Fruit fly (Drosophila melanogaster): ENCODE measurements around the gene CG17982.

The CG17982 gene

dm6 chrX:8163452-8163851, 19.8 kb upstream of the CG17982 start (continued):
- no peak for TF ChIP-seq fd85E (GFP tag; optimal IDR thresholded peaks at IDR 0.05)
- TF ChIP-seq vri (GFP tag; optimal IDR thresholded peaks at IDR 0.05) = no peak
- no peak for TF ChIP-seq CG8319 (GFP tag; optimal IDR thresholded peaks at IDR 0.05)
- TF ChIP-seq pdm3 (GFP tag; optimal IDR thresholded peaks at IDR 0.05) = peak; percentile 1
- peak; percentile 14 for TF ChIP-seq CG3919 (GFP tag; optimal IDR thresholded peaks at IDR 0.05)
- no peak for TF ChIP-seq Sox14 (GFP tag; optimal IDR thresholded peaks at IDR 0.05)
- TF ChIP-seq CG11294 (GFP tag; IDR thresholded peaks at IDR 0.05) = no peak
- TF ChIP-seq cyc (GFP tag; optimal IDR thresholded peaks at IDR 0.05) = no peak
- TF ChIP-seq Hr38 (GFP tag; optimal IDR thresholded peaks at IDR 0.05) = no peak
- TF ChIP-seq Sox102F (GFP tag; optimal IDR thresholded peaks at IDR 0.05) = no peak
- no peak for TF ChIP-seq topi (GFP tag; optimal IDR thresholded peaks at IDR 0.05)
- TF ChIP-seq Met (GFP tag; optimal IDR thresholded peaks at IDR 0.05) = no peak
- TF ChIP-seq Eip93F (GFP tag; optimal IDR thresholded peaks at IDR 0.05) = no peak
- TF ChIP-seq CG6808 (GFP tag; optimal IDR thresholded peaks at IDR 0.05) = no peak

- no peak for TF ChIP-seq ss (GFP tag; optimal IDR thresholded peaks at IDR 0.05)
- no peak for TF ChIP-seq CG31627 (GFP tag; optimal IDR thresholded peaks at IDR 0.05)
- no peak for TF ChIP-seq topi (GFP tag; optimal IDR thresholded peaks at IDR 0.05)
- TF ChIP-seq Sox102F (GFP tag; optimal IDR thresholded peaks at IDR 0.05) = no peak
- no peak for TF ChIP-seq achi (GFP tag; optimal IDR thresholded peaks at IDR 0.05)
- no peak for TF ChIP-seq fd59A (GFP tag; optimal IDR thresholded peaks at IDR 0.05)
- TF ChIP-seq CG11902 (GFP tag; optimal IDR thresholded peaks at IDR 0.05) = no peak
- TF ChIP-seq Hr4 (GFP tag; optimal IDR thresholded peaks at IDR 0.05) = no peak
- no peak for TF ChIP-seq eg (GFP tag; IDR thresholded peaks at IDR 0.05)
Observed at dm6 chrX:8162692-8163091, 19.1 kb upstream of the CG17982 start, which contains the start of gene CG10761. CG10761 (minus strand) TSS chrX:8162792.

dm6 chrX:8159754-8160153, 16.1 kb upstream of the CG17982 start, which contains the start of gene CG15337:
CG15337 (plus strand) TSS chrX:8160054.
- TF ChIP-seq achi (GFP tag; optimal IDR thresholded peaks at IDR 0.05) (no peak), Eip93F (GFP tag; optimal IDR thresholded peaks at IDR 0.05) (no peak), Sox15 (GFP tag; optimal IDR thresholded peaks at IDR 0.05) (no peak), CG10631 (GFP tag; optimal IDR thresholded peaks at IDR 0.05) (no peak), CG6854 (GFP tag; optimal IDR thresholded peaks at IDR 0.05) (no peak), cyc (GFP tag; optimal IDR thresholded peaks at IDR 0.05) (no peak)

DNA sequence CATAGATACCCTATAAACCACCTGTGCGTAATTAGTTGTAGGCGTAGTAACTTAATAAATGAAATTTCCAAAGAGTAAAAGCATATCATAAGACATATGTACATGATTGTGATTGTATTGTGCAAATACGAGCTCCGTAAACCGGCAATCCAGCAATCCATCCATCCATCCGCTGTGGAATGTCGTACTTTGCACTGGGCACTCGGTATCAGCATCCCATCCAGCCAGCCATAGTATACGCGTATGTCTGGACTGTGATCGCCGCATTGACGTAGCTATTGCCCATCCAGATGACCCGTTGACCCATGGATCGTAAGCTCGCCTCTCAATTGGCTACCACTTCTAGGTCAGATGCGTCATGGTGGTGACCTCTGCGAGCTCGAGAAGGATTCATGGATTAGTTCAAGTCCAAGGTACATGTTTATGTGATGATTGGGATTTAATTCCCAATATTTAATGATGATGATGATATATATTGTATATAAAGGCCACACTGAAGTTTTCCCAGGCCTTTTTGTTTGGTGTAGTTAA, 15.4 kb upstream of the CG17982 start:
- TF ChIP-seq vri (GFP tag; optimal IDR thresholded peaks at IDR 0.05) (no peak), CG8319 (GFP tag; optimal IDR thresholded peaks at IDR 0.05) (no peak), spab (GFP tag; optimal IDR thresholded peaks at IDR 0.05) (peak; percentile 48), CG10669 (GFP tag; optimal IDR thresholded peaks at IDR 0.05) (peak; percentile 6), OdsH (GFP tag; optimal IDR thresholded peaks at IDR 0.05) (no peak), Eip78C (GFP tag) (peak; percentile 40), eg (GFP tag; IDR thresholded peaks at IDR 0.05) (peak; percentile 24; the same call in 1 of the 3 replicates), achi (GFP tag; optimal IDR thresholded peaks at IDR 0.05) (no peak), fd59A (GFP tag; optimal IDR thresholded peaks at IDR 0.05) (no peak), CG6854 (GFP tag; optimal IDR thresholded peaks at IDR 0.05) (peak; percentile 60), Met (GFP tag; optimal IDR thresholded peaks at IDR 0.05) (no peak), Eip93F (GFP tag; optimal IDR thresholded peaks at IDR 0.05) (no peak), svp (GFP tag) (peak; percentile 98), net (GFP tag; optimal IDR thresholded peaks at IDR 0.05) (peak; percentile 36), Sox102F (GFP tag; optimal IDR thresholded peaks at IDR 0.05) (no peak), salr (GFP tag; optimal IDR thresholded peaks at IDR 0.05) (peak in 1 of 2 experiments; percentile 4), CG1621 (tag; optimal IDR thresholded peaks at IDR 0.05) (peak; percentile 56), Ets21C (GFP tag; optimal IDR thresholded peaks at IDR 0.05) (no peak), fkh (GFP tag; optimal IDR thresholded peaks at IDR 0.05) (no peak), Ets96B (tag; optimal IDR thresholded peaks at IDR 0.05) (no peak), CG31627 (GFP tag; optimal IDR thresholded peaks at IDR 0.05) (no peak), CG3919 (GFP tag; optimal IDR thresholded peaks at IDR 0.05) (peak; percentile 21), Sox15 (GFP tag; optimal IDR thresholded peaks at IDR 0.05) (no peak), Hr4 (GFP tag; optimal IDR thresholded peaks at IDR 0.05) (no peak), CG8119 (GFP tag; IDR thresholded peaks at IDR 0.05) (peak; percentile 41; the same call in 1 of the 3 replicates), CG34406 (GFP tag; optimal IDR thresholded peaks at IDR 0.05) (no peak), ss (GFP tag; optimal IDR thresholded peaks at IDR 0.05) (peak; percentile 85 to 87), Hr38 (GFP tag; optimal IDR thresholded peaks at IDR 0.05) (no peak), CG6808 (GFP tag; optimal IDR thresholded peaks at IDR 0.05) (peak; percentile 81), Eip75B (GFP tag; optimal IDR thresholded peaks at IDR 0.05) (no peak), fd85E (GFP tag; optimal IDR thresholded peaks at IDR 0.05) (no peak), CG6276 (GFP tag; optimal IDR thresholded peaks at IDR 0.05) (peak; percentile 82), CG15336 (GFP tag; IDR thresholded peaks at IDR 0.05) (peak; percentile 55; the same call in 1 of the 2 replicates), Hr39 (GFP tag; optimal IDR thresholded peaks at IDR 0.05) (no peak), Lpt (GFP tag; optimal IDR thresholded peaks at IDR 0.05) (no peak), CG9139 (GFP tag; optimal IDR thresholded peaks at IDR 0.05) (peak; percentile 81)

All from whole organism, prepupa.